Fruit fly (Drosophila melanogaster): Measurements from ENCODE around the gene CG32591.

The CG32591 gene

DNA sequence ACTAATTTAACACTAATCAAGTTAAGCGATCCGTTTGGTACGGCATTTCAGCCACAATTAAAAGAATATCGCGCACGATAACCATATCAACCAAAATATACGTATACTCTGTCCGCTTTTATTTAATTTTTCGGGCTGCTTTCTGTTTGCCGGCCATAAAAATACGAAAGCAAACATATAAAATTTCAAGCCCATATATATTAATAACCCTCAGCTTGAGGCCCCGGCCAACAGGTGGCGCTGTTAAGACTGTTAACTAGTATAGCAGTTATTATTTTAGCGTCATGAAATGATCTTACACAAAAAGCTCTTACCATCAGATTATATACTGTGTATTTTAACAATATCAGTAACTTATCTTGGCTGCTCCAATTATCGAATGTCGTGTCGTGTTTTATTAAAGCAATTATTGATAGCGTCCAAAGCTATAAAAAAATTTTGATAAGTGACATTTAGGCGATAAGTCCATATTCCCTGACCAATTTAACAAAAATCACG, 9.9 kb downstream of the CG32591 start, which contains the start of gene Eo:
Gene Eo (minus strand): TSS at position 51 of the 498 bp plus-strand sequence.
- TF ChIP-seq chinmo (GFP tag; IDR thresholded peaks at IDR 0.05; ENCODE audit: partially characterized antibody) (0 out of 4 replicates have a peak, but pooled peaks have one; percentile 11), CG8290 (GFP tag; optimal IDR thresholded peaks at IDR 0.05) (peak; percentile 20), CG8290 (tag; optimal IDR thresholded peaks at IDR 0.05) (no peak), esg (GFP tag; conservative IDR thresholded peaks at IDR 0.05) (no peak), shn (GFP tag; optimal IDR thresholded peaks at IDR 0.05) (no peak), kni (GFP tag; optimal IDR thresholded peaks at IDR 0.05) (peak; percentile 2), grau (tag; optimal IDR thresholded peaks at IDR 0.05) (peak; percentile 5), gcm (GFP tag; optimal IDR thresholded peaks at IDR 0.05) (peak; percentile 15), knrl (GFP tag; IDR thresholded peaks at IDR 0.05; ENCODE audit: partially characterized antibody) (no peak), lab (GFP tag; optimal IDR thresholded peaks at IDR 0.05) (peak; percentile 28), B-H1 (GFP tag; IDR thresholded peaks at IDR 0.05) (no peak), CG15601 (tag; optimal IDR thresholded peaks at IDR 0.05) (peak; percentile 22), CG30403 (GFP tag; optimal IDR thresholded peaks at IDR 0.05) (no peak), CG4404 (GFP tag; IDR thresholded peaks at IDR 0.05) (no peak), Hmr (GFP tag; optimal IDR thresholded peaks at IDR 0.05) (peak; percentile 26), vnd (GFP tag; IDR thresholded peaks at IDR 0.05; ENCODE audit: partially characterized antibody) (no peak), grn (GFP tag; optimal IDR thresholded peaks at IDR 0.05) (peak; percentile 53), pita (GFP tag; optimal IDR thresholded peaks at IDR 0.05) (peak; percentile 23), CG14441 (GFP tag; IDR thresholded peaks at IDR 0.05) (peak; percentile 4; the same call in 1 of the 2 replicates), Tbp (GFP tag; optimal IDR thresholded peaks at IDR 0.05) (no peak), CG11723 (GFP tag; optimal IDR thresholded peaks at IDR 0.05) (no peak), Meics (GFP tag; optimal IDR thresholded peaks at IDR 0.05) (peak; percentile 8), sens (GFP tag) (peak; percentile 32), CG4820 (GFP tag; optimal IDR thresholded peaks at IDR 0.05) (no peak), PHDP (tag; optimal IDR thresholded peaks at IDR 0.05) (peak; percentile 26), Hr51 (GFP tag; optimal IDR thresholded peaks at IDR 0.05) (peak in 1 of 2 experiments; percentile 11), unpg (GFP tag; optimal IDR thresholded peaks at IDR 0.05) (peak; percentile 16), jing (GFP tag; optimal IDR thresholded peaks at IDR 0.05) (no peak), Abd-B (GFP tag; optimal IDR thresholded peaks at IDR 0.05) (peak; percentile 25), sug (tag; optimal IDR thresholded peaks at IDR 0.05) (peak; percentile 38), Vsx1 (GFP tag; optimal IDR thresholded peaks at IDR 0.05) (peak; percentile 18), tup (GFP tag; optimal IDR thresholded peaks at IDR 0.05) (no peak), CG6813 (GFP tag; optimal IDR thresholded peaks at IDR 0.05) (peak; percentile 23), D19A (tag; optimal IDR thresholded peaks at IDR 0.05) (peak; percentile 3), bcd (GFP tag; optimal IDR thresholded peaks at IDR 0.05) (no peak), dmrt99B (tag; optimal IDR thresholded peaks at IDR 0.05) (no peak), exex (tag; optimal IDR thresholded peaks at IDR 0.05) (peak; percentile 98), CTCF (GFP tag; optimal IDR thresholded peaks at IDR 0.05) (peak; percentile 90), CG17186 (GFP tag; optimal IDR thresholded peaks at IDR 0.05) (no peak), ind (GFP tag; optimal IDR thresholded peaks at IDR 0.05) (no peak), E2f1 (GFP tag; IDR thresholded peaks at IDR 0.05) (no peak), Sox100B (GFP tag; optimal IDR thresholded peaks at IDR 0.05) (peak; percentile 30), schlank (tag; optimal IDR thresholded peaks at IDR 0.05) (no peak), CG7786 (GFP tag; optimal IDR thresholded peaks at IDR 0.05) (no peak), sd (tag; optimal IDR thresholded peaks at IDR 0.05) (peak; percentile 14), CG34376 (GFP tag; optimal IDR thresholded peaks at IDR 0.05) (peak; percentile 70), mirr (GFP tag; optimal IDR thresholded peaks at IDR 0.05) (peak; percentile 66), CG2678 (tag; optimal IDR thresholded peaks at IDR 0.05) (peak; percentile 52), Pdp1 (GFP tag; optimal IDR thresholded peaks at IDR 0.05) (peak in 1 of 2 experiments; percentile 70), odd (GFP tag; optimal IDR thresholded peaks at IDR 0.05) (peak; percentile 17)
